Worm (Caenorhabditis elegans) whole organism, L3 larva: ENCODE measurements around the gene F21H7.12.
A peak's percentile ranks its signal among the peaks of the same experiment; 100 is the strongest.

Experiments
- R02D3.7 ChIP-seq: fragments of 150-350 bp; optimal IDR thresholded peaks from 2 replicates; lab custom pipeline; 2014; ENCODE audit warnings: missing biosample characterization, missing genetic modification characterization
- aly-2 ChIP-seq: fragments of 150-350 bp; optimal IDR thresholded peaks from 2 replicates; lab custom pipeline; 2014; ENCODE audit warnings: missing biosample characterization, missing genetic modification characterization
- ama-1 ChIP-seq: fragments of 150-350 bp; optimal IDR thresholded peaks from 2 replicates; lab custom pipeline; 2018
- ceh-16 ChIP-seq: sonication (generic microtip); optimal IDR thresholded peaks from 2 replicates; lab custom pipeline; 2017; ENCODE audit warnings: missing biosample characterization, missing genetic modification characterization
- ceh-82 ChIP-seq: fragments of 150-350 bp; optimal IDR thresholded peaks from 2 replicates; lab custom pipeline; 2014; ENCODE audit warnings: missing biosample characterization, missing genetic modification characterization
- ceh-9 ChIP-seq: sonication (generic microtip); optimal IDR thresholded peaks from 2 replicates; lab custom pipeline; 2018; ENCODE audit warnings: missing biosample characterization, missing genetic modification characterization
- daf-12 ChIP-seq: fragments of 150-350 bp; optimal IDR thresholded peaks from 2 replicates; lab custom pipeline; 2014; ENCODE audit warnings: missing biosample characterization, missing genetic modification reagents, missing genetic modification characterization
- egl-5 ChIP-seq: fragments of 150-350 bp; optimal IDR thresholded peaks from 2 replicates; lab custom pipeline; 2017; ENCODE audit warnings: missing biosample characterization, missing genetic modification reagents, missing genetic modification characterization, inconsistent platforms
- elt-1 ChIP-seq: fragments of 150-350 bp; optimal IDR thresholded peaks from 2 replicates; lab custom pipeline; 2014; ENCODE audit warnings: missing biosample characterization, missing genetic modification characterization
- elt-2 ChIP-seq: sonication (generic microtip); optimal IDR thresholded peaks from 2 replicates; lab custom pipeline; 2016; ENCODE audit warnings: missing genetic modification reagents, mild to moderate bottlenecking, missing genetic modification characterization, missing compliant biosample characterization
- eor-1 ChIP-seq, 2 experiments: fragments of 150-350 bp; optimal IDR thresholded peaks; 2 replicates each; lab custom pipeline; 2014 to 2018; ENCODE audit warnings: missing biosample characterization in 2 of 2, missing genetic modification characterization in 2 of 2
- fkh-2 ChIP-seq: fragments of 150-350 bp; optimal IDR thresholded peaks from 2 replicates; lab custom pipeline; 2014; ENCODE audit warnings: missing biosample characterization, missing genetic modification reagents, missing genetic modification characterization
- jun-1 ChIP-seq: fragments of 150-350 bp; optimal IDR thresholded peaks from 2 replicates; lab custom pipeline; 2014; ENCODE audit warnings: missing biosample characterization, missing genetic modification reagents, missing genetic modification characterization
- lin-15B ChIP-seq: fragments of 150-350 bp; optimal IDR thresholded peaks from 2 replicates; lab custom pipeline; 2014; ENCODE audit warnings: missing biosample characterization, missing genetic modification characterization
- lsy-12 ChIP-seq: sonication (generic microtip); optimal IDR thresholded peaks from 2 replicates; lab custom pipeline; 2016; ENCODE audit warnings: mild to moderate bottlenecking, missing genetic modification characterization, missing compliant biosample characterization
- mml-1 ChIP-seq: fragments of 150-350 bp; sonication (generic microtip); optimal IDR thresholded peaks from 3 replicates; lab custom pipeline; 2014; ENCODE audit warnings: missing biosample characterization, missing genetic modification characterization
- nfya-1 ChIP-seq: sonication (generic microtip); optimal IDR thresholded peaks from 2 replicates; lab custom pipeline; 2017; ENCODE audit warnings: missing genetic modification characterization, mild to moderate bottlenecking, missing compliant biosample characterization, antibody characterized with exemption, moderate library complexity; ENCODE audit not compliant: insufficient read depth
- nhr-11 ChIP-seq: fragments of 150-350 bp; optimal IDR thresholded peaks from 2 replicates; lab custom pipeline; 2014; ENCODE audit warnings: missing biosample characterization, missing genetic modification characterization
- nhr-12 ChIP-seq: fragments of 150-350 bp; optimal IDR thresholded peaks from 2 replicates; lab custom pipeline; 2014; ENCODE audit warnings: missing biosample characterization, missing genetic modification characterization
- nhr-237 ChIP-seq: fragments of 150-350 bp; optimal IDR thresholded peaks from 2 replicates; lab custom pipeline; 2014; ENCODE audit warnings: missing biosample characterization, missing genetic modification characterization
- nhr-25 ChIP-seq: sonication (generic microtip); optimal IDR thresholded peaks from 2 replicates; lab custom pipeline; 2017; ENCODE audit warnings: missing biosample characterization, missing genetic modification characterization
- nhr-67 ChIP-seq: fragments of 150-350 bp; optimal IDR thresholded peaks from 2 replicates; lab custom pipeline; 2014; ENCODE audit warnings: missing biosample characterization, missing genetic modification characterization
- nhr-76 ChIP-seq: fragments of 150-350 bp; sonication (generic microtip); optimal IDR thresholded peaks from 5 replicates; lab custom pipeline; 2014; ENCODE audit warnings: missing biosample characterization, missing genetic modification characterization
- pha-4 ChIP-seq: fragments of 150-350 bp; optimal IDR thresholded peaks from 2 replicates; lab custom pipeline; 2014; ENCODE audit warnings: missing biosample characterization, missing genetic modification reagents, missing genetic modification characterization
- pqm-1 ChIP-seq: fragments of 150-350 bp; optimal IDR thresholded peaks from 2 replicates; lab custom pipeline; 2017; ENCODE audit warnings: missing biosample characterization, missing genetic modification characterization, inconsistent platforms
- unc-39 ChIP-seq: sonication (generic microtip); optimal IDR thresholded peaks from 4 replicates; lab custom pipeline; 2017; ENCODE audit warnings: missing biosample characterization, missing genetic modification characterization
- unc-62 ChIP-seq: fragments of 150-350 bp; sonication (generic microtip); optimal IDR thresholded peaks from 4 replicates; lab custom pipeline; 2014; ENCODE audit warnings: missing biosample characterization, missing genetic modification reagents, missing genetic modification characterization
- zag-1 ChIP-seq: fragments of 150-350 bp; optimal IDR thresholded peaks from 2 replicates; lab custom pipeline; 2014; ENCODE audit warnings: missing biosample characterization, missing genetic modification characterization
- ztf-11 ChIP-seq: fragments of 150-350 bp; optimal IDR thresholded peaks from 2 replicates; lab custom pipeline; 2014; ENCODE audit warnings: missing biosample characterization, missing genetic modification characterization
- ztf-4 ChIP-seq: fragments of 150-350 bp; optimal IDR thresholded peaks from 2 replicates; lab custom pipeline; 2014; ENCODE audit warnings: missing biosample characterization, missing genetic modification characterization

The F21H7.12 gene

ce11 chrV:16271121-16271520, 41.2 kb downstream of the F21H7.12 start, which contains the start of gene T13F3.6:
Gene T13F3.6, minus strand, starts transcription at chrV:16271221.
- no peak for TF ChIP-seq ceh-16 (tag; lab: Kevin White, UChicago)
- TF ChIP-seq nfya-1 (tag; lab: Kevin White, UChicago) = no peak
- TF ChIP-seq mml-1 (tag; lab: Kevin White, UChicago) = no peak
- TF ChIP-seq zag-1 (tag; lab: Kevin White, UChicago) = no peak
- TF ChIP-seq ztf-11 (tag; lab: Kevin White, UChicago) = no peak
- no peak for TF ChIP-seq elt-2 (tag; lab: Kevin White, UChicago)
- no peak for TF ChIP-seq ceh-82 (tag; lab: Kevin White, UChicago)
- TF ChIP-seq lin-15B (tag; lab: Kevin White, UChicago) = no peak
- no peak for TF ChIP-seq elt-1 (tag; lab: Kevin White, UChicago)
- no peak for TF ChIP-seq R02D3.7

- TF ChIP-seq elt-1 (tag; lab: Kevin White, UChicago) = no peak
- no peak for TF ChIP-seq nhr-67 (tag; lab: Kevin White, UChicago)
- no peak for TF ChIP-seq daf-12 (tag; lab: Kevin White, UChicago)
- TF ChIP-seq nhr-76 = no peak
- TF ChIP-seq nhr-11 (tag; lab: Kevin White, UChicago) = no peak
- TF ChIP-seq eor-1 (tag; optimal IDR thresholded peaks at IDR 0.05; lab: Kevin White, UChicago) = no peak
- no peak for TF ChIP-seq unc-62 (GFP tag; lab: Kevin White, UChicago)
- TF ChIP-seq fkh-2 (tag; lab: Kevin White, UChicago) = no peak
- no peak for TF ChIP-seq lsy-12 (tag; lab: Kevin White, UChicago)
- TF ChIP-seq unc-39 = no peak
- no peak for TF ChIP-seq nhr-25 (tag; lab: Kevin White, UChicago)
- no peak for TF ChIP-seq aly-2 (tag; lab: Kevin White, UChicago)
- no peak for TF ChIP-seq elt-2 (tag; lab: Kevin White, UChicago)
- TF ChIP-seq ztf-11 (tag; lab: Kevin White, UChicago) = no peak
- TF ChIP-seq nhr-237 (tag; lab: Kevin White, UChicago) = no peak
- no peak for TF ChIP-seq ceh-9
- TF ChIP-seq ztf-4 (tag; lab: Kevin White, UChicago) = no peak
- no peak for TF ChIP-seq ama-1 (lab: Kevin White, UChicago)
- no peak for TF ChIP-seq R02D3.7
These were observed 45.4 kb downstream of the F21H7.12 start, which contains the start of gene pacl-1 for ce11 chrV:16275347-16275746. Gene pacl-1, minus strand, starts transcription at chrV:16275447.

- TF ChIP-seq pha-4 (tag; lab: Kevin White, UChicago) (peak; percentile 73), jun-1 (peak; percentile 10), egl-5 (tag; lab: Kevin White, UChicago) (no peak), pqm-1 (tag; lab: Kevin White, UChicago) (peak; percentile 97), elt-2 (tag; lab: Kevin White, UChicago) (peak; percentile 93), nhr-12 (tag; lab: Kevin White, UChicago) (no peak)
These were observed 48.0 kb downstream of the F21H7.12 start, which contains the start of gene cyp-37B1 for ce11 chrV:16277918-16278317. Gene cyp-37B1, plus strand, starts transcription at chrV:16278116.
